Worm (Caenorhabditis elegans) whole organism, early embryonic: ENCODE data around the gene col-76.

Source experiments
- B0310.2 ChIP-seq: sonication (generic microtip); optimal IDR thresholded peaks from 2 replicates; lab custom pipeline; 2016; ENCODE audit warnings: mild to moderate bottlenecking, missing genetic modification characterization, missing compliant biosample characterization
- F13C5.2 ChIP-seq: sonication (generic microtip); optimal IDR thresholded peaks from 2 replicates; lab custom pipeline; 2017; ENCODE audit warnings: mild to moderate bottlenecking, missing genetic modification characterization, inconsistent platforms, missing compliant biosample characterization
- aly-1 ChIP-seq: sonication (generic microtip); optimal IDR thresholded peaks from 2 replicates; lab custom pipeline; 2016; ENCODE audit warnings: missing genetic modification characterization, missing compliant biosample characterization
- ama-1 ChIP-seq: fragments of 150-350 bp; optimal IDR thresholded peaks from 2 replicates; lab custom pipeline; 2014
- ceh-13 ChIP-seq: fragments of 200-800 bp; sonication (Bioruptor generic); optimal IDR thresholded peaks from 2 replicates; lab custom pipeline; 2018; ENCODE audit warnings: mild to moderate bottlenecking, missing genetic modification characterization, missing compliant biosample characterization
- ceh-36 ChIP-seq: sonication (generic microtip); optimal IDR thresholded peaks from 2 replicates; lab custom pipeline; 2016; ENCODE audit warnings: missing genetic modification characterization, inconsistent platforms, missing compliant biosample characterization
- ets-7 ChIP-seq: sonication (generic microtip); optimal IDR thresholded peaks from 2 replicates; lab custom pipeline; 2016; ENCODE audit warnings: missing genotype, missing genetic modification characterization, missing compliant biosample characterization
- flt-1 ChIP-seq: fragments of 200-800 bp; sonication (Bioruptor generic); IDR thresholded peaks from 2 replicates; pipeline ENCODE4 v1.3.6; 2022; ENCODE audit warnings: missing genetic modification characterization, missing compliant biosample characterization
- hmbx-1 ChIP-seq: sonication (generic microtip); optimal IDR thresholded peaks from 2 replicates; lab custom pipeline; 2016; ENCODE audit warnings: mild to moderate bottlenecking, missing genetic modification characterization, missing compliant biosample characterization
- hmg-4 ChIP-seq: fragments of 200-800 bp; sonication (Bioruptor generic); optimal IDR thresholded peaks from 2 replicates; lab custom pipeline; 2018; ENCODE audit warnings: mild to moderate bottlenecking, missing genetic modification characterization, missing compliant biosample characterization
- hnd-1 ChIP-seq: sonication (generic microtip); optimal IDR thresholded peaks from 2 replicates; lab custom pipeline; 2016; ENCODE audit warnings: missing genetic modification characterization, missing compliant biosample characterization
- pes-1 ChIP-seq: fragments of 200-800 bp; sonication (Bioruptor generic); IDR thresholded peaks from 2 replicates; pipeline ENCODE4 v1.3.6; 2022; ENCODE audit warnings: missing genetic modification reagents, missing genetic modification characterization, missing compliant biosample characterization
- scrt-1 ChIP-seq: fragments of 200-800 bp; sonication (Bioruptor generic); IDR thresholded peaks from 2 replicates; pipeline ENCODE4 v1.3.6; 2022; ENCODE audit warnings: missing genetic modification characterization, missing compliant biosample characterization
- sea-1 ChIP-seq: fragments of 200-800 bp; sonication (Bioruptor generic); conservative IDR thresholded peaks from 2 replicates; pipeline ENCODE4 v1.3.6; 2022; ENCODE audit warnings: missing genetic modification characterization, missing compliant biosample characterization
- tbx-11 ChIP-seq: fragments of 200-800 bp; sonication (Bioruptor generic); IDR thresholded peaks from 2 replicates; pipeline ENCODE4 v1.3.6; 2022; ENCODE audit warnings: missing genetic modification characterization, missing compliant biosample characterization
- tbx-37 ChIP-seq: fragments of 200-800 bp; sonication (Bioruptor generic); conservative IDR thresholded peaks from 2 replicates; pipeline ENCODE4 v1.3.6; 2022; ENCODE audit warnings: missing genetic modification reagents, missing genetic modification characterization, missing compliant biosample characterization
- tra-4 ChIP-seq: sonication (generic microtip); optimal IDR thresholded peaks from 2 replicates; lab custom pipeline; 2017; ENCODE audit warnings: missing genetic modification characterization, missing compliant biosample characterization

col-76 gene

ce11 chrII:8214367-8214766 lies 10.2 kb downstream of the col-76 start, which contains the start of gene M110.10:
M110.10 (minus strand) TSS chrII:8214467.
- TF ChIP-seq ama-1 (lab: Kevin White, UChicago) (no peak), sea-1 (GFP tag; lab: Robert Waterston, UW) (no peak), tbx-37 (no peak), F13C5.2 (no peak), scrt-1 (GFP tag; lab: Robert Waterston, UW) (no peak), hnd-1 (tag; lab: Kevin White, UChicago) (no peak), hmg-4 (GFP tag; lab: Kevin White, UChicago) (no peak), flt-1 (GFP tag; lab: Robert Waterston, UW) (no peak), hmbx-1 (tag; lab: Kevin White, UChicago) (no peak), tra-4 (tag; lab: Kevin White, UChicago) (no peak), aly-1 (tag; lab: Kevin White, UChicago) (no peak), pes-1 (GFP tag; lab: Robert Waterston, UW) (no peak), ets-7 (tag; lab: Kevin White, UChicago) (no peak), B0310.2 (tag; lab: Kevin White, UChicago) (no peak), ceh-13 (GFP tag; lab: Kevin White, UChicago) (no peak), ceh-36 (no peak), tbx-11 (no peak)

- TF ChIP-seq F13C5.2 (no peak), ceh-36 (no peak), tbx-37 (no peak), ceh-13 (GFP tag; lab: Kevin White, UChicago) (no peak), aly-1 (tag; lab: Kevin White, UChicago) (no peak), pes-1 (GFP tag; lab: Robert Waterston, UW) (no peak), hmbx-1 (tag; lab: Kevin White, UChicago) (no peak), B0310.2 (tag; lab: Kevin White, UChicago) (no peak), hnd-1 (tag; lab: Kevin White, UChicago) (no peak), ama-1 (lab: Kevin White, UChicago) (no peak), flt-1 (GFP tag; lab: Robert Waterston, UW) (no peak), ets-7 (tag; lab: Kevin White, UChicago) (no peak), tbx-11 (no peak), sea-1 (GFP tag; lab: Robert Waterston, UW) (no peak), hmg-4 (GFP tag; lab: Kevin White, UChicago) (no peak), scrt-1 (GFP tag; lab: Robert Waterston, UW) (no peak), tra-4 (tag; lab: Kevin White, UChicago) (no peak)
Observed at ce11 chrII:8216433-8216832, 12.3 kb downstream of the col-76 start, which contains the start of gene M110.3. M110.3 (minus strand) TSS chrII:8216616.

ce11 chrII:8216922-8217321 lies 12.8 kb downstream of the col-76 start, which contains the start of gene ifg-1:
ifg-1 (plus strand) TSS chrII:8217222.
- TF ChIP-seq hmg-4 (GFP tag; lab: Kevin White, UChicago): no peak
- TF ChIP-seq F13C5.2: no peak
- TF ChIP-seq pes-1 (GFP tag; lab: Robert Waterston, UW): no peak
- TF ChIP-seq flt-1 (GFP tag; lab: Robert Waterston, UW): no peak
- TF ChIP-seq tbx-11: no peak
- TF ChIP-seq tbx-37: no peak
- no peak for TF ChIP-seq ama-1 (lab: Kevin White, UChicago)

ce11 chrII:8218266-8218665 lies 14.1 kb downstream of the col-76 start:
- TF ChIP-seq hmg-4 (GFP tag; lab: Kevin White, UChicago): no peak
- no peak for TF ChIP-seq ama-1 (lab: Kevin White, UChicago)
- no peak for TF ChIP-seq hmbx-1 (tag; lab: Kevin White, UChicago)

- TF ChIP-seq aly-1 (tag; lab: Kevin White, UChicago): no peak
- TF ChIP-seq hnd-1 (tag; lab: Kevin White, UChicago): no peak
- no peak for TF ChIP-seq hmbx-1 (tag; lab: Kevin White, UChicago)
- TF ChIP-seq sea-1 (GFP tag; lab: Robert Waterston, UW): no peak
- TF ChIP-seq scrt-1 (GFP tag; lab: Robert Waterston, UW): no peak
Observed at ce11 chrII:8220267-8220666, 16.1 kb downstream of the col-76 start.

ce11 chrII:8222309-8223065 lies 18.3 kb downstream of the col-76 start, which contains the start of gene dab-1:
dab-1 (plus strand) TSS chrII:8222386.
- TF ChIP-seq hmg-4 (GFP tag; lab: Kevin White, UChicago): peak; percentile 61
- TF ChIP-seq flt-1 (GFP tag; lab: Robert Waterston, UW): 0 out of 2 replicates have a peak, but pooled peaks have one; percentile 34
- TF ChIP-seq sea-1 (GFP tag; lab: Robert Waterston, UW): 0 out of 2 replicates have a peak, but pooled peaks have one; percentile 55
- peak; percentile 80 for TF ChIP-seq ama-1 (lab: Kevin White, UChicago)
- TF ChIP-seq F13C5.2: no peak

ce11 chrII:8223422-8223821 lies 19.3 kb downstream of the col-76 start:
- TF ChIP-seq hmbx-1 (tag; lab: Kevin White, UChicago) (no peak), hmg-4 (GFP tag; lab: Kevin White, UChicago) (peak; percentile 16)

ce11 chrII:8223945-8224344 lies 19.8 kb downstream of the col-76 start:
- no peak for TF ChIP-seq F13C5.2
- no peak for TF ChIP-seq ama-1 (lab: Kevin White, UChicago)
- no peak for TF ChIP-seq ceh-36
- no peak for TF ChIP-seq hnd-1 (tag; lab: Kevin White, UChicago)
- TF ChIP-seq flt-1 (GFP tag; lab: Robert Waterston, UW): no peak
- no peak for TF ChIP-seq hmbx-1 (tag; lab: Kevin White, UChicago)
- TF ChIP-seq scrt-1 (GFP tag; lab: Robert Waterston, UW): no peak
- TF ChIP-seq pes-1 (GFP tag; lab: Robert Waterston, UW): no peak
- no peak for TF ChIP-seq ceh-13 (GFP tag; lab: Kevin White, UChicago)
- TF ChIP-seq aly-1 (tag; lab: Kevin White, UChicago): no peak
- no peak for TF ChIP-seq tbx-11
- no peak for TF ChIP-seq sea-1 (GFP tag; lab: Robert Waterston, UW)
- no peak for TF ChIP-seq tbx-37
- no peak for TF ChIP-seq hmg-4 (GFP tag; lab: Kevin White, UChicago)
- no peak for TF ChIP-seq tra-4 (tag; lab: Kevin White, UChicago)
- no peak for TF ChIP-seq B0310.2 (tag; lab: Kevin White, UChicago)
- no peak for TF ChIP-seq ets-7 (tag; lab: Kevin White, UChicago)
